Worm (Caenorhabditis elegans): ENCODE results near the gene C04C3.6.

The C04C3.6 gene

DNA sequence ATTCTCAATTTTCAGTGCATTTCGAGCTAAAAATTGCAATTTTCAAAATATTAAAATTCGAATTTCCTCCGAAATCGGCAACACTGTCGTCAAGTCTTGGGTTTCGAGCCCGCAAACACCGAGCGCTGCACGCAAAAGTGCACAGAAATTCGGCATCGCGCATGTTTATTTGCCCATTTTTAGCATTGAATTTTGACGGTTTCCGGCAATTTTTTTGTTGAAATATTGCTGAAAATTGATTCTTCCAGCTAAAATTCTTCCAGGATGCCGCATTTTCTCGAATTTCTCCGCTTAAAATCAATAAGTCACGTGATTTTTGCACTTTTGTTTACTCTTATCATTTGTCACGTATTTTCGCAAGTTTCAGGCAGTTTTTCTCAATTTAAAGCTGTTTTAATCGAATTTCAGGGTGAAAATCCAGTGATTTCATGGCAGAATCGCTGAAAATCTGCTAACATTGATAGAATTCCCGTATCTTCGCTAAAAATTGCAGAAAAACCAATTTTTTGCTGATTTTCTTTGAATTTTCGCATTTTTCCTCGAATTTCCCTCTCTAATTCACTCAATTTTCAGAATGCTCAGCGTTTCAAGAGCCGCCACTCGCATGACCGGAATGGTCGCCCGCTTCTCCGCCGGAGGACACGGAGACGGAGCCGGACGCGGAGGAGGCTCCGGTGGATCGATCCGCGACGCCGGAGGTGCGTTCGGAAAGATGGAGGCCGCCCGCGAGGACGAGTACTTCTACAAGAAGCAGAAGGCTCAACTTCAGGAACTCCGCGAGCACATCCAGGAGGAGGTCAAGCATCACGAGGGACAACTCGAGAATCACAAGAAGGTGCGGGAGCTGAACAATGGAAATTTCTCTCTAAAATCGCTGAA is 36.8 kb downstream of the C04C3.6 start, which contains the start of gene mai-2 (continued):
- TF ChIP-seq hif-1 (tag; optimal IDR thresholded peaks at IDR 0.05) (peak; percentile 76 to 97), duxl-1 (tag; optimal IDR thresholded peaks at IDR 0.05; ENCODE audit: poor library complexity) (peak; percentile 10), rbr-2 (tag; optimal IDR thresholded peaks at IDR 0.05) (peak; percentile 6), nhr-76 (tag; optimal IDR thresholded peaks at IDR 0.05) (no peak), zfp-3 (GFP tag; conservative IDR thresholded peaks at IDR 0.05) (no peak), hlh-11 (tag; optimal IDR thresholded peaks at IDR 0.05) (peak; percentile 26), lin-13 (GFP tag; optimal IDR thresholded peaks at IDR 0.05) (no peak), pha-4 (GFP tag; IDR thresholded peaks at IDR 0.05) (peak; percentile 62; the same call in 1 of the 2 replicates), pha-4 (tag; optimal IDR thresholded peaks at IDR 0.05) (no peak)

DNA sequence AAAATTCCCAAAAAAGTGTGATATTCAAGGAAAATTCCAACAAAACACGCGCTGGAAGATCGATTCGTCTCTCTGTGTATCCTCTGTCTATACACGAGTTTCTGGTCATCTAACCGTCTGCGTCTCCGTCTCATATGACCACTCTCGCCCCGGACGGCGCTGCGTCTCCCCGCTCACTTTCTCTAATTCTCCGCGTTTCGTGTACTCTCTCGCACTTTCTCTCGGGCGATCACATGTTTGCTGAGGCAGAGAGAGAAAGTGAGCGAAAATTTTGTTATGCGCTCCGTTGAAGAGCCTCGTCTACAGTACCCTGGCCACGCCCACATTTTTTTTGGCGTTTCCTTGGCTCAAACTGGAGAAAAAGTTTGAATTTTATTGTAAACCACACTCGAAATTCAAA is 37.8 kb downstream of the C04C3.6 start:
- TF ChIP-seq F10B5.3 (tag; optimal IDR thresholded peaks at IDR 0.05) (peak; percentile 49), zfp-2 (tag; optimal IDR thresholded peaks at IDR 0.05) (no peak), ZK337.2 (GFP tag; IDR thresholded peaks at IDR 0.05) (peak; percentile 54; the same call in 1 of the 2 replicates), ctbp-1 (GFP tag; IDR thresholded peaks at IDR 0.05) (peak; percentile 82), pha-4 (GFP tag; IDR thresholded peaks at IDR 0.05) (peak; percentile 84), pha-4 (tag; optimal IDR thresholded peaks at IDR 0.05) (no peak), hlh-30 (tag; optimal IDR thresholded peaks at IDR 0.05; ENCODE audit: insufficient read depth) (peak; percentile 100), zfp-3 (GFP tag; conservative IDR thresholded peaks at IDR 0.05) (0 out of 2 replicates have a peak, but pooled peaks have one; percentile 49), ceh-28 (tag; optimal IDR thresholded peaks at IDR 0.05) (peak; percentile 28), tag-97 (GFP tag; IDR thresholded peaks at IDR 0.05) (no peak), hmg-1.1 (GFP tag; IDR thresholded peaks at IDR 0.05) (peak; percentile 95), hlh-11 (tag; optimal IDR thresholded peaks at IDR 0.05) (peak; percentile 99), fkh-10 (GFP tag; optimal IDR thresholded peaks at IDR 0.05) (peak; percentile 44), zag-1 (tag; optimal IDR thresholded peaks at IDR 0.05) (no peak), zip-11 (GFP tag; IDR thresholded peaks at IDR 0.05) (no peak), ceh-82 (tag; optimal IDR thresholded peaks at IDR 0.05) (no peak), egl-43 (GFP tag; IDR thresholded peaks at IDR 0.05) (peak; percentile 74), zip-2 (tag; optimal IDR thresholded peaks at IDR 0.05) (peak; percentile 7), skn-1 (tag; optimal IDR thresholded peaks at IDR 0.05) (peak; percentile 8), dmd-9 (GFP tag; IDR thresholded peaks at IDR 0.05) (0 out of 2 replicates have a peak, but pooled peaks have one; percentile 50), duxl-1 (tag; optimal IDR thresholded peaks at IDR 0.05; ENCODE audit: poor library complexity) (peak; percentile 83), snpc-4 (tag; optimal IDR thresholded peaks at IDR 0.05) (no peak), dve-1 (tag; optimal IDR thresholded peaks at IDR 0.05; ENCODE audit: insufficient read depth) (peak; percentile 89), ceh-32 (tag; optimal IDR thresholded peaks at IDR 0.05; ENCODE audit: poor library complexity) (no peak), lin-13 (GFP tag; optimal IDR thresholded peaks at IDR 0.05) (peak; percentile 39), T20F7.1 (GFP tag; optimal IDR thresholded peaks at IDR 0.05) (peak; percentile 85), mdl-1 (tag; optimal IDR thresholded peaks at IDR 0.05) (peak; percentile 82 to 92), dpl-1 (GFP tag; optimal IDR thresholded peaks at IDR 0.05) (peak; percentile 73), arid-1 (GFP tag; conservative IDR thresholded peaks at IDR 0.05) (peak; percentile 68; the same call in 1 of the 2 replicates), daf-16 (GFP tag; optimal IDR thresholded peaks at IDR 0.05) (peak; percentile 16 to 19), daf-16 (tag; optimal IDR thresholded peaks at IDR 0.05) (peak; percentile 76), madf-9 (GFP tag; conservative IDR thresholded peaks at IDR 0.05) (peak; percentile 72), sdz-12 (GFP tag; optimal IDR thresholded peaks at IDR 0.05) (no peak), nhr-28 (tag; optimal IDR thresholded peaks at IDR 0.05) (peak; percentile 84), jun-1 (tag; optimal IDR thresholded peaks at IDR 0.05) (peak; percentile 80), spr-1 (tag; optimal IDR thresholded peaks at IDR 0.05) (peak; percentile 85), nhr-76 (tag; optimal IDR thresholded peaks at IDR 0.05) (no peak), hif-1 (tag; optimal IDR thresholded peaks at IDR 0.05) (peak; percentile 54 to 86), nhr-77 (tag; optimal IDR thresholded peaks at IDR 0.05) (peak; percentile 60), nhr-11 (tag; optimal IDR thresholded peaks at IDR 0.05) (peak; percentile 91), tra-1 (GFP tag; IDR thresholded peaks at IDR 0.05) (0 out of 2 replicates have a peak, but pooled peaks have one; percentile 46), fos-1 (tag; optimal IDR thresholded peaks at IDR 0.05) (no peak), ceh-20 (GFP tag; IDR thresholded peaks at IDR 0.05) (peak; percentile 91), nhr-25 (tag; optimal IDR thresholded peaks at IDR 0.05; ENCODE audit: borderline replicate concordance, insufficient read depth) (peak; percentile 37)

Data from whole organism, L4 larva.